Worm (Caenorhabditis elegans): ENCODE results near the gene skpo-3.

skpo-3 gene

ce11 chrII:7253073-7253472 lies 7.4 kb downstream of the skpo-3 start, which contains the start of gene lsm-4:
lsm-4 (minus strand) TSS chrII:7253163.
- TF ChIP-seq athp-1 (tag; optimal IDR thresholded peaks at IDR 0.05) (no peak), K11D2.4 (GFP tag; IDR thresholded peaks at IDR 0.05) (no peak), attf-3 (GFP tag; conservative IDR thresholded peaks at IDR 0.05) (peak; percentile 86), chd-7 (tag; optimal IDR thresholded peaks at IDR 0.05) (no peak), dpl-1 (GFP tag; optimal IDR thresholded peaks at IDR 0.05) (no peak)

- 0 out of 2 replicates have a peak, but pooled peaks have one; percentile 23 for TF ChIP-seq attf-3 (GFP tag; conservative IDR thresholded peaks at IDR 0.05)
- peak; percentile 29; the same call in 1 of the 2 replicates for TF ChIP-seq pbrm-1 (GFP tag; IDR thresholded peaks at IDR 0.05)
- TF ChIP-seq nfyb-1 (GFP tag; IDR thresholded peaks at IDR 0.05): 0 out of 2 replicates have a peak, but pooled peaks have one; percentile 15
- TF ChIP-seq snpc-4 (GFP tag; optimal IDR thresholded peaks at IDR 0.05): no peak
- TF ChIP-seq snpc-4 (tag; optimal IDR thresholded peaks at IDR 0.05): no peak
- peak; percentile 15 for TF ChIP-seq attf-5 (GFP tag; optimal IDR thresholded peaks at IDR 0.05)
- no peak for TF ChIP-seq attf-6 (GFP tag; IDR thresholded peaks at IDR 0.05)
- no peak for TF ChIP-seq ceh-100 (GFP tag; IDR thresholded peaks at IDR 0.05)
- TF ChIP-seq nfya-2 (GFP tag; IDR thresholded peaks at IDR 0.05): no peak
- TF ChIP-seq sdz-38 (tag; optimal IDR thresholded peaks at IDR 0.05): no peak
- TF ChIP-seq ekl-4 (GFP tag; IDR thresholded peaks at IDR 0.05): 0 out of 2 replicates have a peak, but pooled peaks have one; percentile 36
- TF ChIP-seq nhr-80 (tag; optimal IDR thresholded peaks at IDR 0.05): peak; percentile 82
- TF ChIP-seq F22D6.2 (tag; optimal IDR thresholded peaks at IDR 0.05): no peak
- 0 out of 2 replicates have a peak, but pooled peaks have one; percentile 16 for TF ChIP-seq hmg-1.2 (GFP tag; IDR thresholded peaks at IDR 0.05)
Observed at ce11 chrII:7255614-7256162, 10.0 kb downstream of the skpo-3 start, which contains the start of gene F32A5.8. F32A5.8 (plus strand) TSS chrII:7256112.

- no peak for TF ChIP-seq let-526 (GFP tag; IDR thresholded peaks at IDR 0.05)
- no peak for TF ChIP-seq unc-130 (GFP tag; optimal IDR thresholded peaks at IDR 0.05)
Observed at ce11 chrII:7261854-7262253, 16.2 kb downstream of the skpo-3 start, which contains the start of gene C30G12.4. C30G12.4 (plus strand) TSS chrII:7262154.

- TF ChIP-seq atf-7 (tag; optimal IDR thresholded peaks at IDR 0.05): no peak
- TF ChIP-seq F33H1.4 (GFP tag; IDR thresholded peaks at IDR 0.05): no peak
- no peak for TF ChIP-seq lag-1 (GFP tag; IDR thresholded peaks at IDR 0.05)
- no peak for TF ChIP-seq D2030.7 (GFP tag; IDR thresholded peaks at IDR 0.05)
- no peak for TF ChIP-seq nhr-27 (tag; optimal IDR thresholded peaks at IDR 0.05)
- TF ChIP-seq die-1 (tag; optimal IDR thresholded peaks at IDR 0.05): no peak
- no peak for TF ChIP-seq ztf-25 (GFP tag; IDR thresholded peaks at IDR 0.05)
- TF ChIP-seq hlh-26 (GFP tag; conservative IDR thresholded peaks at IDR 0.05): no peak
- TF ChIP-seq F39B2.1 (GFP tag; IDR thresholded peaks at IDR 0.05): no peak
- no peak for TF ChIP-seq efl-1 (GFP tag; optimal IDR thresholded peaks at IDR 0.05)
- TF ChIP-seq F10E7.11 (tag; optimal IDR thresholded peaks at IDR 0.05): no peak
- peak in 1 of 2 experiments; percentile 4 for TF ChIP-seq let-607 (tag; optimal IDR thresholded peaks at IDR 0.05)
- no peak for TF ChIP-seq ceh-79 (tag; optimal IDR thresholded peaks at IDR 0.05)
- peak; percentile 35 for TF ChIP-seq pha-4 (tag; optimal IDR thresholded peaks at IDR 0.05)
- TF ChIP-seq cebp-2 (GFP tag; IDR thresholded peaks at IDR 0.05): no peak
- TF ChIP-seq gei-17 (GFP tag; optimal IDR thresholded peaks at IDR 0.05): no peak
- TF ChIP-seq nhr-80 (tag; optimal IDR thresholded peaks at IDR 0.05): peak; percentile 76
- no peak for TF ChIP-seq unc-130 (GFP tag; optimal IDR thresholded peaks at IDR 0.05)
- no peak for TF ChIP-seq madf-3 (GFP tag; IDR thresholded peaks at IDR 0.05)
- no peak for TF ChIP-seq F23B12.7 (tag; optimal IDR thresholded peaks at IDR 0.05; ENCODE audit: insufficient read depth)
- no peak for TF ChIP-seq F57C9.4 (tag; optimal IDR thresholded peaks at IDR 0.05)
- TF ChIP-seq hrde-1 (tag; optimal IDR thresholded peaks at IDR 0.05; ENCODE audit: borderline replicate concordance): no peak
Observed at ce11 chrII:7264675-7265074, 19.0 kb downstream of the skpo-3 start.

All from whole organism, young adult.